Worm (Caenorhabditis elegans): ENCODE results near the gene srlf-19.

srlf-19 gene

DNA sequence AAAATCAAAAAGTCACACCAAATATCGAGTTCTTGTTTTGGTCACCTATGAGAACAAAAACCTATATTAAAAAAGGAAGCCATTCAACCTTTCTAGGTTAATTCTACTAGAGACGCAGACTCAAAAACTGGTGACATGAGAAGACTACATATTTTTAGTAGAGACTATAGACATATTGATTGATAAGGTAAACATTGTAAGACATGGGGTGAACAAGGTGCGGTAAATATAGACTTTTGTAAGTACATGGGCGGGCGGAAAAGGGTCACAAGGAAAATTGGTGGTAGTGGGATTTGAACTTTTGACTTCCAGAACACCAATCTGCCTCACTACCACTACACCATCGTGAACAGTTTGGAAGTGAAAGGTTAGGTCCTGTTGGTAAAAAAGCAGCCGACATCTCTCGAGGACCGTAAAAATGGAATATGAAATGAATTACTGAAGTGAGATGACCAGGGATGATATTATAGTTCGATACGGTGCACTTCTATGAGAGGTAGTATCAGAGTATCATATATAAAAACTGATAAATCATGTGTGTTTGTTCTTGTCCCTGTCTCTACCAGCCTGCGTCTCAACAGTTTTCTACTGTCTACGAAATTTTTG lies 20.9 kb upstream of the srlf-19 start, which contains the start of gene nhr-212:
nhr-212 (plus strand) TSS at position 573 of the 606 bp plus-strand sequence.
- TF ChIP-seq nhr-111 (GFP tag; optimal IDR thresholded peaks at IDR 0.05), result no peak
- no peak for TF ChIP-seq spr-3 (GFP tag; optimal IDR thresholded peaks at IDR 0.05)
- TF ChIP-seq dmd-6 (GFP tag; IDR thresholded peaks at IDR 0.05), result peak; percentile 25; the same call in 1 of the 2 replicates
- TF ChIP-seq daf-8 (GFP tag; IDR thresholded peaks at IDR 0.05), result no peak
- TF ChIP-seq zfp-3 (GFP tag; conservative IDR thresholded peaks at IDR 0.05), result no peak
- no peak for TF ChIP-seq hif-1 (tag; optimal IDR thresholded peaks at IDR 0.05)
- TF ChIP-seq php-3 (GFP tag; IDR thresholded peaks at IDR 0.05), result 0 out of 2 replicates have a peak, but pooled peaks have one; percentile 10
- peak; percentile 26 for TF ChIP-seq hlh-11 (tag; optimal IDR thresholded peaks at IDR 0.05)
- TF ChIP-seq T20F7.1 (GFP tag; optimal IDR thresholded peaks at IDR 0.05), result no peak
- TF ChIP-seq lim-7 (GFP tag; IDR thresholded peaks at IDR 0.05), result no peak
- TF ChIP-seq dpl-1 (GFP tag; optimal IDR thresholded peaks at IDR 0.05), result no peak
- no peak for TF ChIP-seq daf-16 (GFP tag; optimal IDR thresholded peaks at IDR 0.05)
- peak; percentile 47 for TF ChIP-seq daf-16 (tag; optimal IDR thresholded peaks at IDR 0.05)
- no peak for TF ChIP-seq ZK546.5 (tag; optimal IDR thresholded peaks at IDR 0.05)
- TF ChIP-seq nhr-76 (tag; optimal IDR thresholded peaks at IDR 0.05), result no peak
- no peak for TF ChIP-seq unc-62 (GFP tag; optimal IDR thresholded peaks at IDR 0.05 in 1 of 2)
- TF ChIP-seq unc-62 (tag; optimal IDR thresholded peaks at IDR 0.05), result no peak
- no peak for TF ChIP-seq aha-1 (tag)
- no peak for TF ChIP-seq lin-39 (tag; optimal IDR thresholded peaks at IDR 0.05)
- no peak for TF ChIP-seq nhr-77 (tag; optimal IDR thresholded peaks at IDR 0.05)
- no peak for TF ChIP-seq ceh-32 (tag; optimal IDR thresholded peaks at IDR 0.05; ENCODE audit: poor library complexity)
- no peak for TF ChIP-seq ama-1 (optimal IDR thresholded peaks at IDR 0.05)
- TF ChIP-seq saeg-2 (GFP tag; IDR thresholded peaks at IDR 0.05), result no peak
- no peak for TF ChIP-seq zfp-2 (tag; optimal IDR thresholded peaks at IDR 0.05)
- peak; percentile 45 for TF ChIP-seq dve-1 (tag; optimal IDR thresholded peaks at IDR 0.05; ENCODE audit: insufficient read depth)
- TF ChIP-seq pqm-1 (tag; optimal IDR thresholded peaks at IDR 0.05), result peak; percentile 13
- TF ChIP-seq hlh-30 (tag; optimal IDR thresholded peaks at IDR 0.05; ENCODE audit: insufficient read depth), result peak; percentile 28
- no peak for TF ChIP-seq nhr-10 (tag; optimal IDR thresholded peaks at IDR 0.05)
- TF ChIP-seq ZK337.2 (GFP tag; IDR thresholded peaks at IDR 0.05), result no peak
- TF ChIP-seq nhr-6 (tag; optimal IDR thresholded peaks at IDR 0.05), result no peak
- 0 out of 2 replicates have a peak, but pooled peaks have one; percentile 16 for TF ChIP-seq tra-1 (GFP tag; IDR thresholded peaks at IDR 0.05)
- peak; percentile 82 for TF ChIP-seq nhr-28 (tag; optimal IDR thresholded peaks at IDR 0.05)
- no peak for TF ChIP-seq egl-43 (GFP tag; IDR thresholded peaks at IDR 0.05)
- no peak for TF ChIP-seq lin-38 (GFP tag; IDR thresholded peaks at IDR 0.05)
- TF ChIP-seq lin-1 (GFP tag; IDR thresholded peaks at IDR 0.05), result no peak
- TF ChIP-seq dmd-9 (GFP tag; IDR thresholded peaks at IDR 0.05), result no peak

DNA sequence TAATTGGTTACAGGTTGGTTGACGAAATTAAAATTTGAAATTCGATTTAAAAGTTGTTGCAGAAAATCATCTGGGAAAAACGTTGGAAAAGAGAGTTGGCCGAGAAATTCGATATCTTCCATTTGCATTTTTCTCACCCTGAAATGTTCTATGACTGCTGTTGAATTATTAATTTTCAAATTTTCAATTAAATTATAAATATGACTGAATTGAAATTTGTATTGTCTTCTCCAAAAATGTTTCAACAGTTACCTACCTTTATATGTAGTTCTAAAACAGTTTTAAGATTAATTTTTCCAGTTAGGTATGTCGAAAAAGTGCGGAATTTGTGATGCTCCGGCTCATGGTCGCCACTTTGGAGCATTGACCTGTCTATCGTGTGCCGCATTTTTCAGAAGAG lies 18.6 kb upstream of the srlf-19 start, which contains the start of gene nhr-211:
nhr-211 (plus strand) TSS at position 301 of the 400 bp plus-strand sequence.
- no peak for TF ChIP-seq madf-5 (GFP tag; IDR thresholded peaks at IDR 0.05)
- TF ChIP-seq hmg-1.1 (GFP tag; IDR thresholded peaks at IDR 0.05), result no peak
- no peak for TF ChIP-seq php-3 (GFP tag; IDR thresholded peaks at IDR 0.05)
- TF ChIP-seq daf-16 (GFP tag; optimal IDR thresholded peaks at IDR 0.05), result no peak
- no peak for TF ChIP-seq daf-16 (tag; optimal IDR thresholded peaks at IDR 0.05)
- TF ChIP-seq mxl-2 (GFP tag; conservative IDR thresholded peaks at IDR 0.05), result no peak
- no peak for TF ChIP-seq ces-1 (GFP tag; optimal IDR thresholded peaks at IDR 0.05)
- no peak for TF ChIP-seq Y105C5A.15 (GFP tag; IDR thresholded peaks at IDR 0.05)
- TF ChIP-seq ama-1 (optimal IDR thresholded peaks at IDR 0.05), result no peak
- no peak for TF ChIP-seq mdl-1 (tag; optimal IDR thresholded peaks at IDR 0.05)
- no peak for TF ChIP-seq D1046.2 (GFP tag; IDR thresholded peaks at IDR 0.05)

Measured in whole organism, L4 larva.